Worm (Caenorhabditis elegans) whole organism, early embryonic: Measurements from ENCODE around the gene fmo-3.

Source experiments
- B0310.2 ChIP-seq: sonication (generic microtip); optimal IDR thresholded peaks from 2 replicates; lab custom pipeline; 2016; ENCODE audit warnings: mild to moderate bottlenecking, missing genetic modification characterization, missing compliant biosample characterization
- F13C5.2 ChIP-seq: sonication (generic microtip); optimal IDR thresholded peaks from 2 replicates; lab custom pipeline; 2017; ENCODE audit warnings: mild to moderate bottlenecking, missing genetic modification characterization, inconsistent platforms, missing compliant biosample characterization
- aly-1 ChIP-seq: sonication (generic microtip); optimal IDR thresholded peaks from 2 replicates; lab custom pipeline; 2016; ENCODE audit warnings: missing genetic modification characterization, missing compliant biosample characterization
- ama-1 ChIP-seq: fragments of 150-350 bp; optimal IDR thresholded peaks from 2 replicates; lab custom pipeline; 2014
- ceh-13 ChIP-seq: fragments of 200-800 bp; sonication (Bioruptor generic); optimal IDR thresholded peaks from 2 replicates; lab custom pipeline; 2018; ENCODE audit warnings: mild to moderate bottlenecking, missing genetic modification characterization, missing compliant biosample characterization
- ceh-36 ChIP-seq: sonication (generic microtip); optimal IDR thresholded peaks from 2 replicates; lab custom pipeline; 2016; ENCODE audit warnings: missing genetic modification characterization, inconsistent platforms, missing compliant biosample characterization
- ets-7 ChIP-seq: sonication (generic microtip); optimal IDR thresholded peaks from 2 replicates; lab custom pipeline; 2016; ENCODE audit warnings: missing genotype, missing genetic modification characterization, missing compliant biosample characterization
- flt-1 ChIP-seq: fragments of 200-800 bp; sonication (Bioruptor generic); IDR thresholded peaks from 2 replicates; pipeline ENCODE4 v1.3.6; 2022; ENCODE audit warnings: missing genetic modification characterization, missing compliant biosample characterization
- hmbx-1 ChIP-seq: sonication (generic microtip); optimal IDR thresholded peaks from 2 replicates; lab custom pipeline; 2016; ENCODE audit warnings: mild to moderate bottlenecking, missing genetic modification characterization, missing compliant biosample characterization
- hmg-4 ChIP-seq: fragments of 200-800 bp; sonication (Bioruptor generic); optimal IDR thresholded peaks from 2 replicates; lab custom pipeline; 2018; ENCODE audit warnings: mild to moderate bottlenecking, missing genetic modification characterization, missing compliant biosample characterization
- hnd-1 ChIP-seq: sonication (generic microtip); optimal IDR thresholded peaks from 2 replicates; lab custom pipeline; 2016; ENCODE audit warnings: missing genetic modification characterization, missing compliant biosample characterization
- pes-1 ChIP-seq: fragments of 200-800 bp; sonication (Bioruptor generic); IDR thresholded peaks from 2 replicates; pipeline ENCODE4 v1.3.6; 2022; ENCODE audit warnings: missing genetic modification reagents, missing genetic modification characterization, missing compliant biosample characterization
- scrt-1 ChIP-seq: fragments of 200-800 bp; sonication (Bioruptor generic); IDR thresholded peaks from 2 replicates; pipeline ENCODE4 v1.3.6; 2022; ENCODE audit warnings: missing genetic modification characterization, missing compliant biosample characterization
- sea-1 ChIP-seq: fragments of 200-800 bp; sonication (Bioruptor generic); conservative IDR thresholded peaks from 2 replicates; pipeline ENCODE4 v1.3.6; 2022; ENCODE audit warnings: missing genetic modification characterization, missing compliant biosample characterization
- tbx-11 ChIP-seq: fragments of 200-800 bp; sonication (Bioruptor generic); IDR thresholded peaks from 2 replicates; pipeline ENCODE4 v1.3.6; 2022; ENCODE audit warnings: missing genetic modification characterization, missing compliant biosample characterization
- tbx-37 ChIP-seq: fragments of 200-800 bp; sonication (Bioruptor generic); conservative IDR thresholded peaks from 2 replicates; pipeline ENCODE4 v1.3.6; 2022; ENCODE audit warnings: missing genetic modification reagents, missing genetic modification characterization, missing compliant biosample characterization
- tra-4 ChIP-seq: sonication (generic microtip); optimal IDR thresholded peaks from 2 replicates; lab custom pipeline; 2017; ENCODE audit warnings: missing genetic modification characterization, missing compliant biosample characterization

The fmo-3 gene

DNA sequence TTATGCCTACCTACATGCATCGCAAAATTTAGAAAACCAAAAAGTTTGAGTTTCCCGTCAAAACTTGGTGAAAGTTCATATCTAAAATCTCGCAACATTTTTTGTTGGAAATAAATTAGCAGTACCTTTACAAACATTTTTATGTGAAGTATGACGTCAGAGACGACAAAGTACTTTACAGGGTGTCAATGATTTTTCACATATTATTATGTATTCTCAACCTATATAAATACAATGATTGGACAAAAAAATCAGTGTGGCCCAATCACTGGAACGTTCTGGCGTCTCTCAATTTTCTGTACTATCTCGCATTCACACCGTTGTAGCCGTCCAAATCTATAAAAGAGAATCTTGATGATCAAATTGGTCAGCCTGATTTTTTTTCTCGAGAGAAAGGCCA, at the start of gene fmo-3, which contains the start of gene Y39A1A.18:
Gene fmo-3 (plus strand): TSS at position 388 of the 400 bp plus-strand sequence.
Gene Y39A1A.18 (minus strand): TSS at position 192 of the 400 bp plus-strand sequence.
- TF ChIP-seq tra-4, result no peak
- no peak for TF ChIP-seq hnd-1
- no peak for TF ChIP-seq flt-1 (GFP tag; lab: Robert Waterston, UW)
- TF ChIP-seq ceh-13 (GFP tag; lab: Kevin White, UChicago), result no peak
- TF ChIP-seq aly-1 (tag; lab: Kevin White, UChicago), result no peak
- no peak for TF ChIP-seq ceh-36 (tag; lab: Kevin White, UChicago)
- no peak for TF ChIP-seq B0310.2 (tag; lab: Kevin White, UChicago)
- no peak for TF ChIP-seq tbx-37
- no peak for TF ChIP-seq ama-1 (lab: Kevin White, UChicago)
- no peak for TF ChIP-seq hmg-4 (GFP tag; lab: Kevin White, UChicago)
- no peak for TF ChIP-seq scrt-1 (GFP tag; lab: Robert Waterston, UW)
- no peak for TF ChIP-seq ets-7 (tag; lab: Kevin White, UChicago)
- TF ChIP-seq sea-1 (GFP tag; lab: Robert Waterston, UW), result no peak
- TF ChIP-seq hmbx-1, result no peak
- no peak for TF ChIP-seq pes-1 (GFP tag; lab: Robert Waterston, UW)
- no peak for TF ChIP-seq F13C5.2
- TF ChIP-seq tbx-11 (GFP tag; lab: Robert Waterston, UW), result no peak

DNA sequence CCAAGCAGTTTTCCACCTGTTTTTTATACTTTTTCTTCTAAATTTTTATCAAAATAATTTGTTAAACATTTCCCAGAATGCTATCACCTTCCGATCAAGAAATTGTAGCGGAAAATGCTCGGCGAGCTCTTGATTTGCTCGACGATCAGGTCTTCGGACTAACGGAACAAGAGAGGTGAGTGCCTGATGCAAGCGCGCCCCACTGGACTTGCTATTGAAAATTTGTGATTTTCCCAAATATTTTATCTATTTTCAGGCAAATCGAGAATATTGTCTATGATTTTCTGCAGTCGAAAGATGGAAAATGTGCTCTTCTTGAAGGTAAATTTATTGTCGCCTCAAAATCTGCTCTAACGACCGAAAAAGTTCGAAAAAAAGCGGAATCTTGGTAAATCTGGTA, 48.4 kb upstream of the fmo-3 start, which contains the start of gene orc-4:
Gene orc-4 (plus strand): TSS at position 77 of the 400 bp plus-strand sequence.
- TF ChIP-seq B0310.2 (tag; lab: Kevin White, UChicago) (no peak), aly-1 (tag; lab: Kevin White, UChicago) (no peak), ets-7 (tag; lab: Kevin White, UChicago) (no peak), ceh-13 (GFP tag; lab: Kevin White, UChicago) (no peak), pes-1 (GFP tag; lab: Robert Waterston, UW) (no peak), hmbx-1 (no peak), flt-1 (GFP tag; lab: Robert Waterston, UW) (no peak), tbx-11 (GFP tag; lab: Robert Waterston, UW) (no peak), tbx-37 (no peak), F13C5.2 (no peak), scrt-1 (GFP tag; lab: Robert Waterston, UW) (no peak), tra-4 (no peak), ama-1 (lab: Kevin White, UChicago) (no peak), hnd-1 (no peak), sea-1 (GFP tag; lab: Robert Waterston, UW) (no peak), hmg-4 (GFP tag; lab: Kevin White, UChicago) (no peak), ceh-36 (tag; lab: Kevin White, UChicago) (no peak)

DNA sequence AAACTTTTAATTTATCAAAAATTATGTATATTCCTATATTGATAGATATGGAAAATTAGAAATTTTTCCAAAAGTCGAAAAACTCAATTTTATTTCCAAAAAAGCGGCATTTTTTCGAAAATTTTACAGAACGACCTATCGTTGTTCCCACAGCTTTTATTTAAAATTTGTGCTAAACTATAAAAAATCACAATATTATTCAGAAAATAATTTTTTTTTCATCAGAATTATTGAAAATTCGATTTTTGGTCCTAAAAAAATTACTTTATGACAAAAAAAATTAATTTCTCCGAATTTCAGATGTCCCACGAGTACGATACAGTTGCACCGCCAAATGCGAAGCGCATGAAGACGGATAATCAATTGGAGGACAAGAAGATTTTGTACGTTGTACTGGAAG, 45.3 kb upstream of the fmo-3 start, which contains the start of gene emg-1:
Gene emg-1 (plus strand): TSS at position 301 of the 400 bp plus-strand sequence.
- TF ChIP-seq hnd-1 (no peak), F13C5.2 (no peak)

DNA sequence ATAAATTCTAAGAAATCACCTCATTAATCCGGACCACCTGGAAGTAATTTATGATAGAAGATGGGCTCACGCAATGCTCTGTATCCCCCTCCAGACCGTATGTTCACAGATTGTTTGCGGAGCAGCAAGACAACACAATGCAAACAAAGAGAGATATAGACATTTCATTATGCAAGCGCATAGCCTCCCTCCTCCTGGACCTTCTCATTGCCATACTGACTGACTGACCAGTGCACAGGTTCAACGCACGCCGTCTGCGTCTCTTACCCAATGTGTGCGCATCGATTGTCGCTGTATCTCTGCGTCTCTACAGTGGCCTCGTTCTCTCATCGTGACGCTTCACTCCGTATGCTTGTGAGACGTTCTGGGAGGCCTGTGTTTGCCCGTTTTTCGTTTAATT, 42.8 kb upstream of the fmo-3 start:
- TF ChIP-seq ama-1 (lab: Kevin White, UChicago) (no peak), sea-1 (GFP tag; lab: Robert Waterston, UW) (no peak), ceh-36 (tag; lab: Kevin White, UChicago) (no peak), flt-1 (GFP tag; lab: Robert Waterston, UW) (peak; percentile 37; the same call in 1 of the 2 replicates), tbx-37 (no peak), hmbx-1 (no peak), hnd-1 (no peak), tra-4 (no peak), ets-7 (tag; lab: Kevin White, UChicago) (no peak), aly-1 (tag; lab: Kevin White, UChicago) (no peak), ceh-13 (GFP tag; lab: Kevin White, UChicago) (no peak), pes-1 (GFP tag; lab: Robert Waterston, UW) (no peak), F13C5.2 (peak; percentile 41), scrt-1 (GFP tag; lab: Robert Waterston, UW) (no peak), hmg-4 (GFP tag; lab: Kevin White, UChicago) (peak; percentile 45)

DNA sequence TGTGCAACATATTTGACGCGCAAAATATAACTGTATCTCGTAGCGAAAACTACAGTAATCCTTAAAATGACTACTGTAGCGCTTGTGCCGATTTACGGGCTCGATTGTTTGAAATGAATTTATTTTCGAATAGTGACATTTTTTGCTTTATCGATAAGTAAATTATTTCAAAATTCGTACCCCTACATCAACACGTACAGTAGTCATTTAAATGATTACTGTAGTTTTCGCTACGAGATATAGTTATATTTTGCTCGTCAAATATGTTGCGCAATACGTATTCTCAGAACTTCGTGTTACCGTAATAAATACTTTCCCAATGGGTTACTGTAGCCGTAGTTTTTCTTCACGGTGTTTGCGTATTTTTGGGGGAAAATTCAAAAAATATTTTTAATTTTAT, 41.6 kb upstream of the fmo-3 start:
- no peak for TF ChIP-seq tbx-11 (GFP tag; lab: Robert Waterston, UW)
- no peak for TF ChIP-seq hnd-1

DNA sequence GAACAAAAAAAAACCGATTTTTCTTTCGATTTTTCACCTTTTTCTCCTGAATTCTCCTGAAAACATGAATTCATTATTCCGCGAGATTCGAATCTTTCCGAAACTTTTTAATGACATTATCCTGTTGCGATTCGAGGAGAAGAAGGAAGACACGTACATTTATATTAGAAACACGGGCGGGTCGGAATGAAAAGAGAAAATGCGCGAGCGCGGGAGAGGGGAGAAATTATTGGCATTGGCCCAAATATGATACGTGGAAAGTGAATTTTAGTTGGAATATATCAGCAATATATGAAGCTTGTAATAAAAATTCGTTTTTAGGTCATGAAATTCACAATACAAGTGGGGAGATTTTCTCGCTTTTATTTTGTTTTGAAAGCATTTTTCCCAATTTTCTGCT, 41.0 kb upstream of the fmo-3 start:
- TF ChIP-seq ceh-13 (GFP tag; lab: Kevin White, UChicago) (no peak), pes-1 (GFP tag; lab: Robert Waterston, UW) (no peak), aly-1 (tag; lab: Kevin White, UChicago) (no peak), ama-1 (lab: Kevin White, UChicago) (no peak), sea-1 (GFP tag; lab: Robert Waterston, UW) (no peak), tra-4 (no peak), ets-7 (tag; lab: Kevin White, UChicago) (no peak), F13C5.2 (no peak)

DNA sequence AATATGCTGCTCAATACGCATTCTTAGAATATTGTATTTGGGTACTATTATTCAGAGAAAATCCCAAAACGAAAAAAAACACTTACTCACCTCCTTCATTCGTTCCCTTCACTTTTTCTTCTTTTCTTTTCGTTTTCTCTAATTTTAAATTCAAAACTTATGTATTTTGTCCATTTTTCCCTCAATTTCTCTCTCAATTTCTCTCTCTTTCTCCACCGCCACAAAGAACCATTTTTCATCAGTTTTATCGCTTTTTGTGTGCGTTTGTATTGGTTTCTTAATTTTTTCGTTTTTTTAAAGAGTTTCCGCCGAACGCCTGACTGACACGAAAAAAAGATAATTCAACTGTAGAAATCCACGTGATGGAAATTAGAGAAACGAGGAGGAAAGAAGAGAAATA, 39.8 kb upstream of the fmo-3 start, which contains the start of gene cnt-2:
Gene cnt-2 (plus strand): TSS at position 301 of the 400 bp plus-strand sequence.
- TF ChIP-seq ceh-13 (GFP tag; lab: Kevin White, UChicago) (no peak), tbx-11 (GFP tag; lab: Robert Waterston, UW) (no peak), B0310.2 (tag; lab: Kevin White, UChicago) (no peak), flt-1 (GFP tag; lab: Robert Waterston, UW) (no peak), hmbx-1 (no peak), aly-1 (tag; lab: Kevin White, UChicago) (no peak), sea-1 (GFP tag; lab: Robert Waterston, UW) (no peak), F13C5.2 (no peak), scrt-1 (GFP tag; lab: Robert Waterston, UW) (no peak)

DNA sequence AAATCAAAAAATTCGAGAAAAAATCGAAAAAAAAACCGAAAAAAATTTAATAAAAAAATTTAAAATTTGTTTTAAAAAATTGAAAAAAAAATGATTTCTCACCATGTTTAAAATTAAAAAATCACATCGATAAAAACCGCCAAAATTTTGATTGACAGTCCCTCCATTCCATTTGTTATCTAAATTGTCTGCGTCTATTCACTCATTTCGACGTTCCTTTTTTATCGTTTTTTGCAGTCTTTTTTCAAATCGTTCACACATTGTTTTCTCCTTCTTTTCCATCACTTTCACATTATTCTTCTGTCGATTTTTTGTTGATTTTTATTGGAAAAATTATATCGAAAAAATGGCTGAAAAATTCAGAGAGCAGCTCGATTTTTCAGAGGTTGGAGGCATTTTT, 38.4 kb upstream of the fmo-3 start:
- TF ChIP-seq hmg-4 (GFP tag; lab: Kevin White, UChicago) (no peak), ceh-36 (tag; lab: Kevin White, UChicago) (no peak), B0310.2 (tag; lab: Kevin White, UChicago) (no peak), sea-1 (GFP tag; lab: Robert Waterston, UW) (no peak), flt-1 (GFP tag; lab: Robert Waterston, UW) (no peak), ceh-13 (GFP tag; lab: Kevin White, UChicago) (no peak), hnd-1 (no peak), F13C5.2 (no peak), ama-1 (lab: Kevin White, UChicago) (no peak), pes-1 (GFP tag; lab: Robert Waterston, UW) (no peak), scrt-1 (GFP tag; lab: Robert Waterston, UW) (no peak), hmbx-1 (no peak), aly-1 (tag; lab: Kevin White, UChicago) (no peak), tbx-37 (no peak), tbx-11 (GFP tag; lab: Robert Waterston, UW) (no peak), ets-7 (tag; lab: Kevin White, UChicago) (no peak), tra-4 (no peak)
